Worm (Caenorhabditis elegans) whole organism, early embryonic: Measurements from ENCODE around the gene B0228.6.

Source experiments
- B0310.2 ChIP-seq: sonication (generic microtip); optimal IDR thresholded peaks from 2 replicates; lab custom pipeline; 2016; ENCODE audit warnings: mild to moderate bottlenecking, missing genetic modification characterization, missing compliant biosample characterization
- F13C5.2 ChIP-seq: sonication (generic microtip); optimal IDR thresholded peaks from 2 replicates; lab custom pipeline; 2017; ENCODE audit warnings: mild to moderate bottlenecking, missing genetic modification characterization, inconsistent platforms, missing compliant biosample characterization
- aly-1 ChIP-seq: sonication (generic microtip); optimal IDR thresholded peaks from 2 replicates; lab custom pipeline; 2016; ENCODE audit warnings: missing genetic modification characterization, missing compliant biosample characterization
- ama-1 ChIP-seq: fragments of 150-350 bp; optimal IDR thresholded peaks from 2 replicates; lab custom pipeline; 2014
- ceh-13 ChIP-seq: fragments of 200-800 bp; sonication (Bioruptor generic); optimal IDR thresholded peaks from 2 replicates; lab custom pipeline; 2018; ENCODE audit warnings: mild to moderate bottlenecking, missing genetic modification characterization, missing compliant biosample characterization
- ceh-36 ChIP-seq: sonication (generic microtip); optimal IDR thresholded peaks from 2 replicates; lab custom pipeline; 2016; ENCODE audit warnings: missing genetic modification characterization, inconsistent platforms, missing compliant biosample characterization
- ets-7 ChIP-seq: sonication (generic microtip); optimal IDR thresholded peaks from 2 replicates; lab custom pipeline; 2016; ENCODE audit warnings: missing genotype, missing genetic modification characterization, missing compliant biosample characterization
- flt-1 ChIP-seq: fragments of 200-800 bp; sonication (Bioruptor generic); IDR thresholded peaks from 2 replicates; pipeline ENCODE4 v1.3.6; 2022; ENCODE audit warnings: missing genetic modification characterization, missing compliant biosample characterization
- hmbx-1 ChIP-seq: sonication (generic microtip); optimal IDR thresholded peaks from 2 replicates; lab custom pipeline; 2016; ENCODE audit warnings: mild to moderate bottlenecking, missing genetic modification characterization, missing compliant biosample characterization
- hmg-4 ChIP-seq: fragments of 200-800 bp; sonication (Bioruptor generic); optimal IDR thresholded peaks from 2 replicates; lab custom pipeline; 2018; ENCODE audit warnings: mild to moderate bottlenecking, missing genetic modification characterization, missing compliant biosample characterization
- hnd-1 ChIP-seq: sonication (generic microtip); optimal IDR thresholded peaks from 2 replicates; lab custom pipeline; 2016; ENCODE audit warnings: missing genetic modification characterization, missing compliant biosample characterization
- pes-1 ChIP-seq: fragments of 200-800 bp; sonication (Bioruptor generic); IDR thresholded peaks from 2 replicates; pipeline ENCODE4 v1.3.6; 2022; ENCODE audit warnings: missing genetic modification reagents, missing genetic modification characterization, missing compliant biosample characterization
- scrt-1 ChIP-seq: fragments of 200-800 bp; sonication (Bioruptor generic); IDR thresholded peaks from 2 replicates; pipeline ENCODE4 v1.3.6; 2022; ENCODE audit warnings: missing genetic modification characterization, missing compliant biosample characterization
- sea-1 ChIP-seq: fragments of 200-800 bp; sonication (Bioruptor generic); conservative IDR thresholded peaks from 2 replicates; pipeline ENCODE4 v1.3.6; 2022; ENCODE audit warnings: missing genetic modification characterization, missing compliant biosample characterization
- tbx-11 ChIP-seq: fragments of 200-800 bp; sonication (Bioruptor generic); IDR thresholded peaks from 2 replicates; pipeline ENCODE4 v1.3.6; 2022; ENCODE audit warnings: missing genetic modification characterization, missing compliant biosample characterization
- tbx-37 ChIP-seq: fragments of 200-800 bp; sonication (Bioruptor generic); conservative IDR thresholded peaks from 2 replicates; pipeline ENCODE4 v1.3.6; 2022; ENCODE audit warnings: missing genetic modification reagents, missing genetic modification characterization, missing compliant biosample characterization
- tra-4 ChIP-seq: sonication (generic microtip); optimal IDR thresholded peaks from 2 replicates; lab custom pipeline; 2017; ENCODE audit warnings: missing genetic modification characterization, missing compliant biosample characterization

The B0228.6 gene

ce11 chrII:7755116-7755571 is at the start of gene B0228.6, which contains the start of gene B0228.1:
TSS of gene B0228.6 (minus strand) at chrII:7755166.
TSS of gene B0228.1 (plus strand) at chrII:7755343.
- TF ChIP-seq B0310.2 (tag; lab: Kevin White, UChicago): no peak
- no peak for TF ChIP-seq sea-1 (GFP tag; lab: Robert Waterston, UW)
- no peak for TF ChIP-seq aly-1
- no peak for TF ChIP-seq scrt-1 (GFP tag; lab: Robert Waterston, UW)
- TF ChIP-seq hnd-1: no peak
- TF ChIP-seq ceh-13: no peak
- no peak for TF ChIP-seq flt-1 (GFP tag; lab: Robert Waterston, UW)
- no peak for TF ChIP-seq ets-7 (tag; lab: Kevin White, UChicago)
- no peak for TF ChIP-seq ceh-36 (tag; lab: Kevin White, UChicago)
- no peak for TF ChIP-seq ama-1 (lab: Kevin White, UChicago)
- no peak for TF ChIP-seq tbx-11 (GFP tag; lab: Robert Waterston, UW)
- TF ChIP-seq tbx-37 (GFP tag; lab: Robert Waterston, UW): no peak
- TF ChIP-seq hmbx-1 (tag; lab: Kevin White, UChicago): no peak
- TF ChIP-seq F13C5.2 (tag; lab: Kevin White, UChicago): no peak
- TF ChIP-seq tra-4 (tag; lab: Kevin White, UChicago): no peak
- no peak for TF ChIP-seq pes-1 (GFP tag; lab: Robert Waterston, UW)
- TF ChIP-seq hmg-4 (GFP tag; lab: Kevin White, UChicago): no peak

ce11 chrII:7803174-7803573 is 48.2 kb upstream of the B0228.6 start:
- TF ChIP-seq pes-1 (GFP tag; lab: Robert Waterston, UW): no peak
- TF ChIP-seq hmg-4 (GFP tag; lab: Kevin White, UChicago): no peak
- no peak for TF ChIP-seq ceh-13
- TF ChIP-seq ets-7 (tag; lab: Kevin White, UChicago): no peak
- TF ChIP-seq ama-1 (lab: Kevin White, UChicago): no peak
- TF ChIP-seq hnd-1: no peak
- no peak for TF ChIP-seq F13C5.2 (tag; lab: Kevin White, UChicago)
- no peak for TF ChIP-seq sea-1 (GFP tag; lab: Robert Waterston, UW)
- TF ChIP-seq scrt-1 (GFP tag; lab: Robert Waterston, UW): no peak
- TF ChIP-seq ceh-36 (tag; lab: Kevin White, UChicago): no peak
- TF ChIP-seq aly-1: no peak
- no peak for TF ChIP-seq flt-1 (GFP tag; lab: Robert Waterston, UW)
- no peak for TF ChIP-seq hmbx-1 (tag; lab: Kevin White, UChicago)
- TF ChIP-seq tbx-37 (GFP tag; lab: Robert Waterston, UW): no peak
- TF ChIP-seq B0310.2 (tag; lab: Kevin White, UChicago): no peak

ce11 chrII:7801899-7802298 is 46.9 kb upstream of the B0228.6 start:
- TF ChIP-seq ama-1 (lab: Kevin White, UChicago) (no peak), F13C5.2 (tag; lab: Kevin White, UChicago) (no peak), sea-1 (GFP tag; lab: Robert Waterston, UW) (no peak), tbx-37 (GFP tag; lab: Robert Waterston, UW) (no peak), pes-1 (GFP tag; lab: Robert Waterston, UW) (no peak)

ce11 chrII:7801255-7801654 is 46.3 kb upstream of the B0228.6 start:
- TF ChIP-seq hmbx-1 (tag; lab: Kevin White, UChicago): no peak
- no peak for TF ChIP-seq ama-1 (lab: Kevin White, UChicago)
- TF ChIP-seq ceh-36 (tag; lab: Kevin White, UChicago): no peak
- no peak for TF ChIP-seq tbx-37 (GFP tag; lab: Robert Waterston, UW)
- no peak for TF ChIP-seq F13C5.2 (tag; lab: Kevin White, UChicago)
- TF ChIP-seq tbx-11 (GFP tag; lab: Robert Waterston, UW): no peak
- TF ChIP-seq ceh-13: no peak

ce11 chrII:7795299-7795698 is 40.3 kb upstream of the B0228.6 start:
- no peak for TF ChIP-seq aly-1
- no peak for TF ChIP-seq tbx-11 (GFP tag; lab: Robert Waterston, UW)
- no peak for TF ChIP-seq pes-1 (GFP tag; lab: Robert Waterston, UW)
- TF ChIP-seq tra-4 (tag; lab: Kevin White, UChicago): no peak
- TF ChIP-seq tbx-37 (GFP tag; lab: Robert Waterston, UW): no peak
- no peak for TF ChIP-seq B0310.2 (tag; lab: Kevin White, UChicago)
- TF ChIP-seq hnd-1: no peak
- no peak for TF ChIP-seq sea-1 (GFP tag; lab: Robert Waterston, UW)
- no peak for TF ChIP-seq ets-7 (tag; lab: Kevin White, UChicago)
- no peak for TF ChIP-seq flt-1 (GFP tag; lab: Robert Waterston, UW)
- TF ChIP-seq scrt-1 (GFP tag; lab: Robert Waterston, UW): no peak
- no peak for TF ChIP-seq hmbx-1 (tag; lab: Kevin White, UChicago)
- TF ChIP-seq ceh-36 (tag; lab: Kevin White, UChicago): no peak
- TF ChIP-seq ceh-13: no peak

ce11 chrII:7794222-7794621 is 39.3 kb upstream of the B0228.6 start, which contains the start of gene glr-4:
TSS of gene glr-4 (minus strand) at chrII:7794322.
- no peak for TF ChIP-seq hnd-1
- TF ChIP-seq tbx-37 (GFP tag; lab: Robert Waterston, UW): no peak
- TF ChIP-seq aly-1: no peak

ce11 chrII:7792514-7792913 is 37.5 kb upstream of the B0228.6 start:
- no peak for TF ChIP-seq F13C5.2 (tag; lab: Kevin White, UChicago)

- TF ChIP-seq F13C5.2 (tag; lab: Kevin White, UChicago) (no peak), ama-1 (lab: Kevin White, UChicago) (no peak), hnd-1 (no peak)
These were observed 36.6 kb upstream of the B0228.6 start for ce11 chrII:7791408-7792050.
